Fruit fly (Drosophila melanogaster): ENCODE data around the gene Pfdn2.

DNA sequence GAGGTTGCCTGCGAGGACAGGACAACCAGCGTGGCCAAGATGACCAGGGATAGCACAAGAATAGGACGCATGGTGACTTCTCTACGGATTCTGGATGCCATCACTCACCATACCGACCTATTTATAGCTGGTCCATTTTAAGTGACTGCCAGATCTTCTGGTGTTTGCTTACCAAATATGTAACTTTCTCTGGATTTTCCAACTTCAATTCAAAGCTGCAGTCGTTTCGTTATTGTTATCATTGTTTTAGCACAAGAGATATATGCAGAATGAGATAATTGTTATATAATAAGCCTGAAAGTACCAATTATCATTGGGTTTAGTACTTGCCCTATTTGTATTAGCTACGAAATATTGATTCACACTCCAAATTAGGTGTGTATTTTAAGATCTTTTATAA lies 29.6 kb upstream of the Pfdn2 start, which contains the start of gene CG32071:
- no peak for TF ChIP-seq CG32006 (GFP tag; optimal IDR thresholded peaks at IDR 0.05)
- no peak for TF ChIP-seq Eip75B (GFP tag; optimal IDR thresholded peaks at IDR 0.05)
- TF ChIP-seq achi (GFP tag; optimal IDR thresholded peaks at IDR 0.05), result no peak
